Fruit fly (Drosophila melanogaster): ENCODE results near the gene CG14543.

CG14543 gene

dm6 chr3R:26052150-26052908, 4.1 kb upstream of the CG14543 start, which contains the start of the genes Exo84 and Vps2 (continued):
- no peak for TF ChIP-seq CG6683 (GFP tag; optimal IDR thresholded peaks at IDR 0.05)
- no peak for TF ChIP-seq fru (optimal IDR thresholded peaks at IDR 0.05)
- TF ChIP-seq danr (GFP tag; IDR thresholded peaks at IDR 0.05): no peak
- no peak for TF ChIP-seq CG8290 (GFP tag; optimal IDR thresholded peaks at IDR 0.05)
- TF ChIP-seq CG8290 (tag; optimal IDR thresholded peaks at IDR 0.05): peak in 1 of 2 experiments; percentile 14
- no peak for TF ChIP-seq Opbp (GFP tag; IDR thresholded peaks at IDR 0.05; ENCODE audit: partially characterized antibody)
- TF ChIP-seq kni (GFP tag; optimal IDR thresholded peaks at IDR 0.05): no peak
- peak; percentile 77 for TF ChIP-seq nmo (GFP tag; optimal IDR thresholded peaks at IDR 0.05)
- no peak for TF ChIP-seq ci (GFP tag; IDR thresholded peaks at IDR 0.05)
- peak; percentile 26 for TF ChIP-seq CG12104 (GFP tag; optimal IDR thresholded peaks at IDR 0.05)
- no peak for TF ChIP-seq CG31388 (GFP tag; optimal IDR thresholded peaks at IDR 0.05)
- TF ChIP-seq CG13287 (GFP tag; IDR thresholded peaks at IDR 0.05; ENCODE audit: partially characterized antibody): no peak
- peak in 1 of 2 experiments; percentile 36 for TF ChIP-seq Eip74EF (GFP tag; optimal IDR thresholded peaks at IDR 0.05)
- TF ChIP-seq gfzf (GFP tag; optimal IDR thresholded peaks at IDR 0.05): no peak
- TF ChIP-seq Drgx (GFP tag; IDR thresholded peaks at IDR 0.05): no peak
- no peak for TF ChIP-seq CG3407 (GFP tag; optimal IDR thresholded peaks at IDR 0.05)
- no peak for TF ChIP-seq gcm (GFP tag; optimal IDR thresholded peaks at IDR 0.05)
- no peak for TF ChIP-seq Side (GFP tag; optimal IDR thresholded peaks at IDR 0.05)
- peak; percentile 81 for TF ChIP-seq CG30020 (tag; optimal IDR thresholded peaks at IDR 0.05)
- TF ChIP-seq ara (GFP tag; IDR thresholded peaks at IDR 0.05): no peak
- no peak for TF ChIP-seq CG5245 (GFP tag; optimal IDR thresholded peaks at IDR 0.05)
- TF ChIP-seq CG42726 (GFP tag; IDR thresholded peaks at IDR 0.05; ENCODE audit: partially characterized antibody): no peak
- TF ChIP-seq Sox100B (GFP tag; optimal IDR thresholded peaks at IDR 0.05): no peak
- TF ChIP-seq insv (GFP tag; optimal IDR thresholded peaks at IDR 0.05): peak; percentile 30 to 93
- TF ChIP-seq pfk (GFP tag; optimal IDR thresholded peaks at IDR 0.05): no peak
- no peak for TF ChIP-seq CG12299 (tag; optimal IDR thresholded peaks at IDR 0.05)
- TF ChIP-seq CG17802 (tag; optimal IDR thresholded peaks at IDR 0.05): peak; percentile 82
- TF ChIP-seq CG32772 (GFP tag; IDR thresholded peaks at IDR 0.05): no peak
- TF ChIP-seq scrt (GFP tag; optimal IDR thresholded peaks at IDR 0.05): peak; percentile 81
- no peak for TF ChIP-seq CG4360 (GFP tag; IDR thresholded peaks at IDR 0.05)
- TF ChIP-seq CG9215 (GFP tag; IDR thresholded peaks at IDR 0.05): peak; percentile 67
- TF ChIP-seq otp (GFP tag; IDR thresholded peaks at IDR 0.05): no peak
- no peak for TF ChIP-seq ash1 (GFP tag; optimal IDR thresholded peaks at IDR 0.05)
- peak; percentile 64 for TF ChIP-seq CG9932 (GFP tag; IDR thresholded peaks at IDR 0.05)
- no peak for TF ChIP-seq ftz-f1 (GFP tag; optimal IDR thresholded peaks at IDR 0.05)
- peak; percentile 63 for TF ChIP-seq zfh2 (GFP tag; optimal IDR thresholded peaks at IDR 0.05)
- no peak; the same call in 1 of the 2 replicates for TF ChIP-seq CG14014 (GFP tag; IDR thresholded peaks at IDR 0.05)
- TF ChIP-seq Elba2 (GFP tag; optimal IDR thresholded peaks at IDR 0.05): no peak
- TF ChIP-seq lola (GFP tag; optimal IDR thresholded peaks at IDR 0.05): peak in 1 of 3 experiments; percentile 76
- TF ChIP-seq CG10274 (GFP tag; optimal IDR thresholded peaks at IDR 0.05): no peak
- no peak for TF ChIP-seq Atf3 (GFP tag; optimal IDR thresholded peaks at IDR 0.05)
- TF ChIP-seq CG6654 (GFP tag; optimal IDR thresholded peaks at IDR 0.05): no peak
- TF ChIP-seq Adf1 (GFP tag; IDR thresholded peaks at IDR 0.05): no peak
- TF ChIP-seq nerfin-1 (tag; optimal IDR thresholded peaks at IDR 0.05): no peak
- no peak for TF ChIP-seq CG16813 (GFP tag; IDR thresholded peaks at IDR 0.05; ENCODE audit: partially characterized antibody)
- peak; percentile 55 for TF ChIP-seq CG18262 (tag; optimal IDR thresholded peaks at IDR 0.05)
- TF ChIP-seq sr (GFP tag; IDR thresholded peaks at IDR 0.05): no peak
- TF ChIP-seq CG13424 (tag; optimal IDR thresholded peaks at IDR 0.05): peak; percentile 66
- TF ChIP-seq ken (GFP tag; IDR thresholded peaks at IDR 0.05): no peak
- peak; percentile 46; the same call in 1 of the 2 replicates for TF ChIP-seq sisA (GFP tag; IDR thresholded peaks at IDR 0.05)
